Worm (Caenorhabditis elegans): ENCODE results near the gene ges-1.

DNA sequence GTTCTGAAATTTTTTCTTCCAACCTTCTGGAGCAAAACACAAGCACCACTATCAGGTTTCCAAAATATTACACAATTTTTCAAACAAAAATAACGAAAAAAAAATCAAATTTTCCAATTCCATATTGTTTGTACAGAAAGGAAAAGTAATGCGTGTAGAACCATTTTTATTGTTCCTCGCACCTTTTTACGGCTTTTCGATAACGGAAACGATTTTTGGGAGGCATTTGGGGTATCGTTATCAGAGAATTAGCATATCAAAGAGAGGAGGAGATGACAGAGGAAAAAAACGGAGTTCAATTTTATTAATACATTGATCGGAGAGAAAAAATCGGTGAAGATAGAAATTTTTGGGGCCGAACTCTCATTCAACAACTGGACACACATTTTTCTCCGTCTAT, 42.1 kb downstream of the ges-1 start:
- peak; percentile 25 for TF ChIP-seq pha-4 (tag; optimal IDR thresholded peaks at IDR 0.05)
- TF ChIP-seq R02D3.7 (tag; optimal IDR thresholded peaks at IDR 0.05): no peak
- TF ChIP-seq aly-2 (tag; optimal IDR thresholded peaks at IDR 0.05): no peak
- no peak for TF ChIP-seq nhr-28 (tag; optimal IDR thresholded peaks at IDR 0.05)
- TF ChIP-seq daf-12 (tag; optimal IDR thresholded peaks at IDR 0.05): no peak
- no peak for TF ChIP-seq zag-1 (tag; optimal IDR thresholded peaks at IDR 0.05)
- TF ChIP-seq lin-15B (tag; optimal IDR thresholded peaks at IDR 0.05): no peak
- TF ChIP-seq elt-3 (tag; optimal IDR thresholded peaks at IDR 0.05): no peak
- no peak for TF ChIP-seq unc-39 (tag; optimal IDR thresholded peaks at IDR 0.05)
- TF ChIP-seq ztf-11 (tag; optimal IDR thresholded peaks at IDR 0.05): no peak
- TF ChIP-seq nhr-237 (tag; optimal IDR thresholded peaks at IDR 0.05): no peak
- TF ChIP-seq pqm-1 (tag; optimal IDR thresholded peaks at IDR 0.05): peak; percentile 35
- no peak for TF ChIP-seq nhr-11 (tag; optimal IDR thresholded peaks at IDR 0.05)
- no peak for TF ChIP-seq elt-1 (tag; optimal IDR thresholded peaks at IDR 0.05)
